Worm (Caenorhabditis elegans) whole organism, late embryonic: ENCODE results near the gene old-1.

ENCODE experiments used
- ama-1 ChIP-seq: fragments of 150-350 bp; optimal IDR thresholded peaks from 2 replicates; lab custom pipeline; 2014
- ceh-31 ChIP-seq: sonication (generic microtip); optimal IDR thresholded peaks from 2 replicates; lab custom pipeline; 2016; ENCODE audit warnings: missing genetic modification characterization, missing compliant biosample characterization
- ceh-9 ChIP-seq: sonication (generic microtip); optimal IDR thresholded peaks from 2 replicates; lab custom pipeline; 2016; ENCODE audit warnings: mild to moderate bottlenecking, missing genetic modification characterization, inconsistent platforms, missing compliant biosample characterization
- elt-2 ChIP-seq: sonication (generic microtip); optimal IDR thresholded peaks from 2 replicates; lab custom pipeline; 2016; ENCODE audit warnings: missing genetic modification reagents, missing genetic modification characterization, missing compliant biosample characterization
- hlh-13 ChIP-seq: fragments of 200-800 bp; sonication (Bioruptor generic); optimal IDR thresholded peaks from 2 replicates; lab custom pipeline; 2018; ENCODE audit warnings: mild to moderate bottlenecking, missing genetic modification characterization, missing compliant biosample characterization
- hlh-6 ChIP-seq: sonication (generic microtip); optimal IDR thresholded peaks from 2 replicates; lab custom pipeline; 2016; ENCODE audit warnings: missing genotype, missing genetic modification characterization, missing compliant biosample characterization
- nhr-11 ChIP-seq: fragments of 150-350 bp; optimal IDR thresholded peaks from 2 replicates; lab custom pipeline; 2014; ENCODE audit warnings: missing biosample characterization, missing genetic modification characterization
- npax-4 ChIP-seq: sonication (generic microtip); optimal IDR thresholded peaks from 2 replicates; lab custom pipeline; 2016; ENCODE audit warnings: missing genetic modification characterization, missing compliant biosample characterization
- pros-1 ChIP-seq: fragments of 150-350 bp; optimal IDR thresholded peaks from 2 replicates; lab custom pipeline; 2014; ENCODE audit warnings: missing biosample characterization, missing genetic modification reagents, missing genetic modification characterization
- sox-2 ChIP-seq: fragments of 200-800 bp; sonication (Bioruptor generic); IDR thresholded peaks from 2 replicates; pipeline ENCODE4 v1.3.6; 2022; ENCODE audit warnings: missing genetic modification reagents, missing genetic modification characterization, missing compliant biosample characterization
- unc-55 ChIP-seq: sonication (generic microtip); optimal IDR thresholded peaks from 2 replicates; lab custom pipeline; 2017; ENCODE audit warnings: missing biosample characterization, missing genetic modification reagents, missing genetic modification characterization
- unc-86 ChIP-seq: sonication (generic microtip); optimal IDR thresholded peaks from 2 replicates; lab custom pipeline; 2016; ENCODE audit warnings: missing genetic modification characterization, missing compliant biosample characterization

DNA sequence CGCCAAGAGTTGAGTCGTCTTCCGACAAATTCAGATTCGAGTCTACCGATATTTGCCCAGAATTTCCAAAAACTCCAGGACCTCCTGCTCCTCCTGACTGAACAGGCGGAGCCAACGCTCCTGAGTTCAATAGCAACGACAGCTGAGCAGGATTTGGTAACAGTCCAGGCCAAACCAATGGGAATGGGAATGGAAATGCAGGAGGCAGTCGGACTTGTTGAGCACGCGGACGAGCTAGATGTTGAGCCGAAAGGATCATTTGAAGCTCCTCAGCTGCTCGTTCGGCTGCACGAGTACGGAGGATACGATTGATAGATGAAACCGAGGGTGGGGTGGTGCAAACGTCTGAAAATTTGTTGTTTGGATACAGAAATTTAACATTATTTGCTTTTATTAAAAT, 41.6 kb downstream of the old-1 start:
- TF ChIP-seq sox-2, result no peak
- TF ChIP-seq elt-2 (tag; lab: Kevin White, UChicago), result no peak
- TF ChIP-seq ama-1, result no peak
- TF ChIP-seq unc-86, result no peak
- no peak for TF ChIP-seq hlh-13 (GFP tag; lab: Kevin White, UChicago)
- no peak for TF ChIP-seq unc-55 (GFP tag; lab: Kevin White, UChicago)
- TF ChIP-seq nhr-11 (tag; lab: Kevin White, UChicago), result no peak
- TF ChIP-seq pros-1 (tag; lab: Kevin White, UChicago), result no peak
- TF ChIP-seq hlh-6, result no peak
- no peak for TF ChIP-seq ceh-9 (tag; lab: Kevin White, UChicago)
- no peak for TF ChIP-seq ceh-31 (tag; lab: Kevin White, UChicago)
- no peak for TF ChIP-seq npax-4 (tag; lab: Kevin White, UChicago)
